Fruit fly (Drosophila melanogaster): Measurements from ENCODE around the gene CG13110.

Gene CG13110

DNA sequence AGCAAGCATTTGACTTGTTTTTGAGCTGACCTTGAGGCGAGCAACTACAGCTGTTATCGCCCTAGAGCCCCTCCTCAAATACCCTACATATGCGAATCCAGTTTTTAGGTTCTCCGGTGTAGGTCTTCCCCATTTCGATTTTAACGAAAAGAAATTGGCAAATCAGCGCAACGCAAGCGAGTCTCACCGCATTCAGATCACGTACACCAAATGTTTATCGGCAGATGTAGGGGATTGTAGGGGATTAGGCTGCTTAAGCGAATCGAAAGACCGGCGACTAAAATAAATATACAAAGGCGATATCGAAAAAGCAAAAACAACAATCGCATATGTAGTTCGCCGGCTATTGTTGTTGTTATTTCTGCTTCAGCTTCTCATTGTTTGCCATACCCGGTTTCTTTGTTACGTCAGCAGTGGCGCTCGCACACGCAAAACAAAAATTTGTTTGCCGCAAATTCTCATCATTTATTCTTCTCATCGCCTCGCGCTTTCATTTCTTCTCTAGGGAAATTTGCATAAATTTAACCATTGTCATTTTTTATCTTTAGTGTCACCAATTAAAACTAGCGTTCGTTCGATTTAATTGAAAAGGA lies 37.8 kb downstream of the CG13110 start (continued):
- TF ChIP-seq CG6276 (GFP tag; optimal IDR thresholded peaks at IDR 0.05) (peak; percentile 67), Ets21C (GFP tag; optimal IDR thresholded peaks at IDR 0.05) (peak; percentile 88), CG7368 (GFP tag; optimal IDR thresholded peaks at IDR 0.05) (peak; percentile 96), CG10669 (GFP tag; optimal IDR thresholded peaks at IDR 0.05) (peak; percentile 95), Hr4 (GFP tag; optimal IDR thresholded peaks at IDR 0.05) (peak; percentile 87), vri (GFP tag; optimal IDR thresholded peaks at IDR 0.05) (peak; percentile 98), Blimp-1 (GFP tag; optimal IDR thresholded peaks at IDR 0.05) (peak; percentile 75), OdsH (GFP tag; optimal IDR thresholded peaks at IDR 0.05) (peak; percentile 94), CG8632 (GFP tag; optimal IDR thresholded peaks at IDR 0.05) (peak; percentile 87), topi (GFP tag; optimal IDR thresholded peaks at IDR 0.05) (peak; percentile 94), lz (GFP tag; optimal IDR thresholded peaks at IDR 0.05) (peak; percentile 95), Eip78C (GFP tag) (peak; percentile 97), CG11902 (GFP tag; optimal IDR thresholded peaks at IDR 0.05) (peak; percentile 94), Eip75B (GFP tag; optimal IDR thresholded peaks at IDR 0.05) (peak; percentile 97), Smox (GFP tag; optimal IDR thresholded peaks at IDR 0.05) (peak; percentile 90), fd59A (GFP tag; optimal IDR thresholded peaks at IDR 0.05) (peak; percentile 89), pdm3 (GFP tag; optimal IDR thresholded peaks at IDR 0.05) (peak; percentile 95), CG6792 (GFP tag; optimal IDR thresholded peaks at IDR 0.05) (peak; percentile 92), svp (GFP tag) (peak; percentile 97), CG34406 (GFP tag; optimal IDR thresholded peaks at IDR 0.05) (peak; percentile 88), ss (GFP tag; optimal IDR thresholded peaks at IDR 0.05) (peak; percentile 86 to 92), CG8319 (GFP tag; optimal IDR thresholded peaks at IDR 0.05) (peak; percentile 78), fkh (GFP tag; optimal IDR thresholded peaks at IDR 0.05) (peak; percentile 89), CG6854 (GFP tag; optimal IDR thresholded peaks at IDR 0.05) (no peak), Ets96B (tag; optimal IDR thresholded peaks at IDR 0.05) (peak; percentile 96), cyc (GFP tag; optimal IDR thresholded peaks at IDR 0.05) (peak; percentile 95), Sox14 (GFP tag; optimal IDR thresholded peaks at IDR 0.05) (peak; percentile 97), salr (GFP tag; optimal IDR thresholded peaks at IDR 0.05) (peak; percentile 83 to 93)

- TF ChIP-seq vri (GFP tag; optimal IDR thresholded peaks at IDR 0.05) (peak; percentile 31), OdsH (GFP tag; optimal IDR thresholded peaks at IDR 0.05) (no peak), fkh (GFP tag; optimal IDR thresholded peaks at IDR 0.05) (peak; percentile 8)
Observed at dm6 chr2L:9388924-9389765, 38.9 kb downstream of the CG13110 start.

DNA sequence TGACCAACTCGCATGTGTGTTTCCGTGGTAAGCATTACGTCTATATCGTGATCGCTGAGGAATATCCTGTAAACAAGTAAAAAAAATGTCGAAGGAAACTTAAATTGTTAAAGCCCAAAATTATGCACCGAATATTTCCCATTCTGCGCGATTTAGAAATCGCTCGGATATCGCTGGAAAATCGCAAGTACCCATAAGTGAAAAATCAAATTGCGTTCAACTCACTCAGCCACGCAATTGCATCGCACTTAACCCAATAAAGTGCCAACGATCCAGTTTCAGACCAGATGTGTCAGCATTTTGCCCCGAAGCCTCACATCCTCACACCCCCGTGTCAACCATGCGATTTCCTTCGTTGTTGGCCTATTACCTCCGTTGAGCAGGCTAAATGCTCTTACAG lies 46.1 kb downstream of the CG13110 start:
- TF ChIP-seq CG11294 (GFP tag; IDR thresholded peaks at IDR 0.05) (no peak), acj6 (GFP tag; optimal IDR thresholded peaks at IDR 0.05) (no peak), vri (GFP tag; optimal IDR thresholded peaks at IDR 0.05) (no peak), salr (GFP tag; optimal IDR thresholded peaks at IDR 0.05) (no peak), dsx (GFP tag; optimal IDR thresholded peaks at IDR 0.05; ENCODE audit: poor library complexity, severe bottlenecking) (no peak), Eip75B (GFP tag; optimal IDR thresholded peaks at IDR 0.05) (no peak), CG6792 (GFP tag; optimal IDR thresholded peaks at IDR 0.05) (no peak), Blimp-1 (GFP tag; optimal IDR thresholded peaks at IDR 0.05) (no peak), fd59A (GFP tag; optimal IDR thresholded peaks at IDR 0.05) (no peak), CG32006 (GFP tag; optimal IDR thresholded peaks at IDR 0.05) (no peak), fd85E (GFP tag; optimal IDR thresholded peaks at IDR 0.05) (no peak), svp (GFP tag) (no peak), CG11902 (GFP tag; optimal IDR thresholded peaks at IDR 0.05) (no peak), CG4318 (GFP tag; optimal IDR thresholded peaks at IDR 0.05) (no peak)
